Fruit fly (Drosophila melanogaster): ENCODE measurements around the gene AnxB9.

Gene AnxB9

dm6 chr3R:21109712-21110111 lies 44.7 kb downstream of the AnxB9 start:
- TF ChIP-seq noc (tag; optimal IDR thresholded peaks at IDR 0.05): no peak

dm6 chr3R:21111046-21111480 lies 46.0 kb downstream of the AnxB9 start, which contains the start of gene Rab11:
Rab11 (plus strand) TSS chr3R:21111408.
- TF ChIP-seq noc (tag; optimal IDR thresholded peaks at IDR 0.05): peak; percentile 76

dm6 chr3R:21111964-21112740 lies 47.1 kb downstream of the AnxB9 start:
- TF ChIP-seq noc (tag; optimal IDR thresholded peaks at IDR 0.05): peak; percentile 14

dm6 chr3R:21112742-21113465 lies 47.9 kb downstream of the AnxB9 start:
- peak; percentile 82 for TF ChIP-seq noc (tag; optimal IDR thresholded peaks at IDR 0.05)

- TF ChIP-seq noc (tag; optimal IDR thresholded peaks at IDR 0.05): no peak
Observed at dm6 chr3R:21116057-21116456, 51.0 kb downstream of the AnxB9 start, which contains the start of gene ppan. ppan (plus strand) TSS chr3R:21116254.

- no peak for TF ChIP-seq noc (tag; optimal IDR thresholded peaks at IDR 0.05)
Observed at dm6 chr3R:21118784-21119183, 53.7 kb downstream of the AnxB9 start, which contains the start of gene Bdbt. Bdbt (minus strand) TSS chr3R:21118856.

Measured in whole organism, larva.